Fruit fly (Drosophila melanogaster) whole organism, embryonic: ENCODE data around the gene nonC.

ENCODE experiments used
- Asciz ChIP-seq: fragments of 200-800 bp; sonication (Bioruptor generic); optimal IDR thresholded peaks from 2 replicates; lab custom pipeline; 2017; ENCODE audit warnings: missing biosample characterization, mild to moderate bottlenecking, missing genetic modification characterization, missing genetic modification reagents
- Atf-2 ChIP-seq: fragments of 200-800 bp; sonication (Bioruptor generic); optimal IDR thresholded peaks from 2 replicates; lab custom pipeline; 2016; ENCODE audit warnings: missing biosample characterization, missing genetic modification characterization
- Awh ChIP-seq: fragments of 200-800 bp; sonication (Bioruptor generic); IDR thresholded peaks from 2 replicates; pipeline ENCODE4, ENCODE4 v1.3.6; 2022; ENCODE audit warnings: missing biosample characterization, missing genetic modification characterization
- Bgb ChIP-seq: fragments of 200-800 bp; sonication (Bioruptor generic); IDR thresholded peaks from 2 replicates; pipeline ENCODE4 v1.3.6; 2022; ENCODE audit warnings: missing biosample characterization, missing genetic modification characterization; ENCODE audit not compliant: partially characterized antibody
- CG1024 ChIP-seq: fragments of 200-800 bp; sonication (Bioruptor generic); IDR thresholded peaks from 2 replicates; pipeline ENCODE4 v1.3.6; 2022; ENCODE audit warnings: missing biosample characterization, missing genetic modification characterization
- CG1233 ChIP-seq: fragments of 200-800 bp; sonication (Bioruptor generic); optimal IDR thresholded peaks from 4 replicates; lab custom pipeline; 2018; ENCODE audit warnings: missing biosample characterization, mild to moderate bottlenecking, missing genetic modification characterization
- CG13287 ChIP-seq: fragments of 200-800 bp; sonication (Bioruptor generic); IDR thresholded peaks from 2 replicates; pipeline ENCODE4 v1.3.6; 2022; ENCODE audit warnings: missing biosample characterization, missing genetic modification characterization; ENCODE audit not compliant: partially characterized antibody
- CG14441 ChIP-seq: fragments of 200-800 bp; sonication (Bioruptor generic); IDR thresholded peaks from 2 replicates; pipeline ENCODE4 v1.3.6; 2022; ENCODE audit warnings: missing biosample characterization, missing genetic modification characterization
- CG15011 ChIP-seq: fragments of 200-800 bp; sonication (Bioruptor generic); optimal IDR thresholded peaks from 3 replicates; lab custom pipeline; 2018; ENCODE audit warnings: missing biosample characterization, mild to moderate bottlenecking, missing genetic modification characterization
- CG15269 ChIP-seq: fragments of 200-800 bp; sonication (Bioruptor generic); optimal IDR thresholded peaks from 2 replicates; lab custom pipeline; 2018; ENCODE audit warnings: missing biosample characterization, mild to moderate bottlenecking, missing genetic modification characterization, moderate library complexity
- CG17361 ChIP-seq: fragments of 200-800 bp; sonication (Bioruptor generic); IDR thresholded peaks from 3 replicates; pipeline ENCODE4 v1.3.6; 2022; ENCODE audit warnings: missing biosample characterization, missing genetic modification characterization
- CG2202 ChIP-seq: fragments of 200-800 bp; sonication (Bioruptor generic); optimal IDR thresholded peaks from 2 replicates; lab custom pipeline; 2018; ENCODE audit warnings: missing biosample characterization, mild to moderate bottlenecking, missing genetic modification characterization
- CG2889 ChIP-seq: fragments of 200-800 bp; sonication (Bioruptor generic); IDR thresholded peaks from 3 replicates; pipeline ENCODE4 v1.3.6; 2022; ENCODE audit warnings: missing biosample characterization, missing genetic modification characterization
- CG34376 ChIP-seq: fragments of 200-800 bp; sonication (Bioruptor generic); optimal IDR thresholded peaks from 2 replicates; lab custom pipeline; 2018; ENCODE audit warnings: missing biosample characterization, mild to moderate bottlenecking, missing genetic modification characterization
- CG3726 ChIP-seq: fragments of 200-800 bp; sonication (Bioruptor generic); IDR thresholded peaks from 3 replicates; pipeline ENCODE4, ENCODE4 v1.3.6; 2022; ENCODE audit warnings: missing biosample characterization, missing genetic modification characterization
- CG4328 ChIP-seq: fragments of 200-800 bp; sonication (Bioruptor generic); optimal IDR thresholded peaks from 3 replicates; lab custom pipeline; 2017; ENCODE audit warnings: missing biosample characterization, missing genetic modification reagents, missing genetic modification characterization
- CG4360 ChIP-seq: fragments of 200-800 bp; sonication (Bioruptor generic); IDR thresholded peaks from 2 replicates; pipeline ENCODE4 v1.3.6; 2022; ENCODE audit warnings: missing biosample characterization, missing genetic modification characterization
- CG4424 ChIP-seq: fragments of 200-800 bp; sonication (Bioruptor generic); optimal IDR thresholded peaks from 3 replicates; lab custom pipeline; 2016; ENCODE audit warnings: missing biosample characterization, missing genetic modification characterization
- CG5245 ChIP-seq: fragments of 200-800 bp; sonication (Bioruptor generic); optimal IDR thresholded peaks from 3 replicates; lab custom pipeline; 2016; ENCODE audit warnings: missing biosample characterization, missing genetic modification characterization
- CG6683 ChIP-seq: fragments of 200-800 bp; sonication (Bioruptor generic); optimal IDR thresholded peaks from 2 replicates; lab custom pipeline; 2017; ENCODE audit warnings: missing biosample characterization, mild to moderate bottlenecking, missing genetic modification characterization, missing genetic modification reagents
- CG7987 ChIP-seq: fragments of 200-800 bp; sonication (Bioruptor generic); optimal IDR thresholded peaks from 2 replicates; lab custom pipeline; 2018; ENCODE audit warnings: missing biosample characterization, mild to moderate bottlenecking, missing genetic modification characterization, moderate library complexity
- CG8388 ChIP-seq: fragments of 200-800 bp; sonication (Bioruptor generic); optimal IDR thresholded peaks from 2 replicates; lab custom pipeline; 2019; ENCODE audit warnings: missing biosample characterization, mild to moderate bottlenecking, missing genetic modification characterization, moderate library complexity
- CG8924 ChIP-seq: fragments of 200-800 bp; optimal IDR thresholded peaks from 3 replicates; lab custom pipeline; 2019; ENCODE audit warnings: missing biosample characterization, mild to moderate bottlenecking, missing genetic modification characterization, moderate library complexity
- CG9609 ChIP-seq: fragments of 200-800 bp; sonication (Bioruptor generic); optimal IDR thresholded peaks from 3 replicates; lab custom pipeline; 2016; ENCODE audit warnings: missing biosample characterization, missing genetic modification characterization
- CG9797 ChIP-seq: fragments of 200-800 bp; sonication (Bioruptor generic); optimal IDR thresholded peaks from 3 replicates; lab custom pipeline; 2018; ENCODE audit warnings: missing biosample characterization, mild to moderate bottlenecking, missing genetic modification characterization
- CG9876 ChIP-seq: fragments of 200-800 bp; sonication (Bioruptor generic); optimal IDR thresholded peaks from 2 replicates; lab custom pipeline; 2016; ENCODE audit warnings: missing biosample characterization, missing genetic modification characterization
- D19B ChIP-seq: fragments of 200-800 bp; sonication (Bioruptor generic); optimal IDR thresholded peaks from 2 replicates; lab custom pipeline; 2017; ENCODE audit warnings: missing biosample characterization, mild to moderate bottlenecking, missing genetic modification characterization
- Dip2 ChIP-seq: fragments of 200-800 bp; sonication (Bioruptor generic); IDR thresholded peaks from 2 replicates; pipeline ENCODE4 v1.3.6; 2022; ENCODE audit warnings: missing biosample characterization, missing genetic modification characterization
- Drgx ChIP-seq: fragments of 200-800 bp; sonication (Bioruptor generic); IDR thresholded peaks from 2 replicates; pipeline ENCODE4 v1.3.6; 2022; ENCODE audit warnings: missing biosample characterization, missing genetic modification characterization
- Fer1 ChIP-seq: fragments of 200-800 bp; sonication (Bioruptor generic); optimal IDR thresholded peaks from 2 replicates; lab custom pipeline; 2017; ENCODE audit warnings: missing biosample characterization, mild to moderate bottlenecking, missing genetic modification characterization
- Gug ChIP-seq: fragments of 200-800 bp; sonication (Bioruptor generic); IDR thresholded peaks from 4 replicates; pipeline ENCODE4 v1.3.6; 2022; ENCODE audit warnings: missing biosample characterization, missing genetic modification characterization
- NC2β ChIP-seq: fragments of 200-800 bp; sonication (Bioruptor generic); optimal IDR thresholded peaks from 2 replicates; lab custom pipeline; 2016; ENCODE audit warnings: missing biosample characterization, missing genetic modification characterization
- Opbp ChIP-seq: fragments of 200-800 bp; sonication (Bioruptor generic); IDR thresholded peaks from 3 replicates; pipeline ENCODE4 v1.3.6; 2022; ENCODE audit warnings: missing biosample characterization, missing genetic modification characterization; ENCODE audit not compliant: partially characterized antibody
- Poxn ChIP-seq: fragments of 200-800 bp; sonication (Bioruptor generic); IDR thresholded peaks from 2 replicates; pipeline ENCODE4 v1.3.6; 2022; ENCODE audit warnings: missing biosample characterization, missing genetic modification characterization
- Ptx1 ChIP-seq: fragments of 200-800 bp; sonication (Bioruptor generic); IDR thresholded peaks from 2 replicates; pipeline ENCODE4 v1.3.6; 2022; ENCODE audit warnings: missing biosample characterization, missing genetic modification characterization
- Sry-β ChIP-seq: fragments of 200-800 bp; sonication (Bioruptor generic); optimal IDR thresholded peaks from 2 replicates; lab custom pipeline; 2018; ENCODE audit warnings: missing biosample characterization, mild to moderate bottlenecking, missing genetic modification characterization, moderate library complexity
- Sry-δ ChIP-seq: fragments of 200-800 bp; sonication (Bioruptor generic); optimal IDR thresholded peaks from 2 replicates; lab custom pipeline; 2016; ENCODE audit warnings: missing biosample characterization, missing genetic modification characterization
- Tbp ChIP-seq: fragments of >200 bp; optimal IDR thresholded peaks from 2 replicates; lab custom pipeline; 2018; ENCODE audit warnings: missing biosample characterization, missing genetic modification characterization
- gt ChIP-seq: fragments of 200-800 bp; sonication (Bioruptor generic); IDR thresholded peaks from 2 replicates; pipeline ENCODE4 v1.3.6; 2022; ENCODE audit warnings: missing biosample characterization, missing genetic modification characterization
- lmd ChIP-seq: fragments of 200-800 bp; sonication (Bioruptor generic); IDR thresholded peaks from 2 replicates; pipeline ENCODE4 v1.3.6; 2022; ENCODE audit warnings: missing biosample characterization, missing genetic modification characterization
- run ChIP-seq: fragments of 200-800 bp; sonication (Bioruptor generic); optimal IDR thresholded peaks from 3 replicates; lab custom pipeline; 2018; ENCODE audit warnings: missing biosample characterization, mild to moderate bottlenecking, missing genetic modification characterization
- salm ChIP-seq: fragments of 200-800 bp; sonication (Bioruptor generic); optimal IDR thresholded peaks from 2 replicates; lab custom pipeline; 2018; ENCODE audit warnings: missing biosample characterization, mild to moderate bottlenecking, missing genetic modification characterization
- scrt ChIP-seq: fragments of 200-800 bp; sonication (Bioruptor generic); optimal IDR thresholded peaks from 2 replicates; lab custom pipeline; 2018; ENCODE audit warnings: missing biosample characterization, mild to moderate bottlenecking, missing genetic modification characterization, moderate library complexity
- shn ChIP-seq: fragments of 200-800 bp; sonication (Bioruptor generic); optimal IDR thresholded peaks from 3 replicates; lab custom pipeline; 2016; ENCODE audit warnings: missing biosample characterization, missing genetic modification characterization
- sima ChIP-seq: fragments of 200-800 bp; sonication (Bioruptor generic); optimal IDR thresholded peaks from 2 replicates; lab custom pipeline; 2016; ENCODE audit warnings: missing biosample characterization, missing genetic modification characterization
- sug ChIP-seq: fragments of 200-800 bp; optimal IDR thresholded peaks from 2 replicates; lab custom pipeline; 2019; ENCODE audit warnings: missing biosample characterization, mild to moderate bottlenecking, missing genetic modification characterization, moderate library complexity
- unc-4 ChIP-seq: fragments of 200-800 bp; sonication (Bioruptor generic); IDR thresholded peaks from 2 replicates; pipeline ENCODE4 v1.3.6; 2022; ENCODE audit warnings: missing biosample characterization, missing genetic modification characterization; ENCODE audit not compliant: partially characterized antibody
- unpg ChIP-seq: fragments of 200-800 bp; sonication (Bioruptor generic); optimal IDR thresholded peaks from 3 replicates; lab custom pipeline; 2018; ENCODE audit warnings: missing biosample characterization, mild to moderate bottlenecking, missing genetic modification characterization, moderate library complexity
- vfl ChIP-seq: fragments of 200-800 bp; sonication (Bioruptor generic); optimal IDR thresholded peaks from 2 replicates; lab custom pipeline; 2016; ENCODE audit warnings: missing biosample characterization, missing genetic modification characterization

Gene nonC

dm6 chrX:6849178-6849956 lies 25.1 kb downstream of the nonC start, which contains the start of the genes Cht11 and CG4558 (continued):
- TF ChIP-seq Poxn (GFP tag; lab: Robert Waterston, UW), result no peak
- TF ChIP-seq CG34376 (GFP tag; lab: Kevin White, UChicago), result peak; percentile 75
- peak; percentile 10 for TF ChIP-seq CG9797 (GFP tag; lab: Kevin White, UChicago)
- TF ChIP-seq CG4424 (GFP tag; lab: Kevin White, UChicago), result peak; percentile 75
- TF ChIP-seq gt, result peak; percentile 16; the same call in 1 of the 2 replicates
- peak; percentile 76 for TF ChIP-seq CG1233
- peak; percentile 60 for TF ChIP-seq D19B (GFP tag; lab: Kevin White, UChicago)
- TF ChIP-seq CG5245, result peak; percentile 46
- peak; percentile 81 for TF ChIP-seq unpg
- peak; percentile 84 for TF ChIP-seq CG17361
- peak; percentile 27 for TF ChIP-seq shn (GFP tag; lab: Kevin White, UChicago)
- peak; percentile 91 for TF ChIP-seq CG8924 (tag; lab: Kevin White, UChicago)
- peak; percentile 22 for TF ChIP-seq CG6683 (GFP tag; lab: Kevin White, UChicago)
- TF ChIP-seq Opbp, result 0 out of 3 replicates have a peak, but pooled peaks have one; percentile 17
- TF ChIP-seq Asciz, result peak; percentile 46
- TF ChIP-seq Gug (GFP tag; lab: Robert Waterston, UW), result peak; percentile 72
- TF ChIP-seq run (tag; lab: Kevin White, UChicago), result peak; percentile 10
- TF ChIP-seq Ptx1 (GFP tag; lab: Robert Waterston, UW), result peak; percentile 91
- peak; percentile 79 for TF ChIP-seq Fer1
- peak; percentile 27 for TF ChIP-seq CG15011 (GFP tag; lab: Kevin White, UChicago)
- TF ChIP-seq scrt, result peak; percentile 58
- TF ChIP-seq CG9609 (GFP tag; lab: Kevin White, UChicago), result peak; percentile 39
- peak; percentile 72; the same call in 1 of the 2 replicates for TF ChIP-seq Drgx (GFP tag; lab: Robert Waterston, UW)
- TF ChIP-seq lmd (GFP tag; lab: Robert Waterston, UW), result peak; percentile 87
- peak; percentile 59 for TF ChIP-seq Sry-δ (GFP tag; lab: Kevin White, UChicago)
- TF ChIP-seq CG13287, result peak; percentile 70
- TF ChIP-seq Sry-β (GFP tag; lab: Kevin White, UChicago), result peak; percentile 4
- TF ChIP-seq CG3726 (GFP tag; lab: Robert Waterston, UW), result peak; percentile 61; the same call in 2 of the 3 replicates
- TF ChIP-seq CG4360 (GFP tag; lab: Robert Waterston, UW), result peak; percentile 35; the same call in 1 of the 2 replicates
- TF ChIP-seq sima (GFP tag; lab: Kevin White, UChicago), result no peak
- TF ChIP-seq vfl (GFP tag; lab: Kevin White, UChicago), result peak; percentile 66
- TF ChIP-seq CG4328, result peak; percentile 68
- TF ChIP-seq sug (tag; lab: Kevin White, UChicago), result peak; percentile 85
- peak; percentile 64; the same call in 1 of the 2 replicates for TF ChIP-seq Awh (GFP tag; lab: Robert Waterston, UW)
- TF ChIP-seq CG15269, result peak; percentile 82
- TF ChIP-seq Bgb (GFP tag; lab: Robert Waterston, UW), result 0 out of 2 replicates have a peak, but pooled peaks have one; percentile 20
- TF ChIP-seq CG2889 (GFP tag; lab: Robert Waterston, UW), result peak; percentile 76
- peak; percentile 88 for TF ChIP-seq CG14441 (GFP tag; lab: Robert Waterston, UW)
- TF ChIP-seq CG7987 (GFP tag; lab: Kevin White, UChicago), result no peak
- peak; percentile 33 for TF ChIP-seq Atf-2 (GFP tag; lab: Kevin White, UChicago)
- no peak for TF ChIP-seq salm
- TF ChIP-seq CG1024 (GFP tag; lab: Robert Waterston, UW), result peak; percentile 49
- TF ChIP-seq Tbp (GFP tag; lab: Kevin White, UChicago), result no peak
- TF ChIP-seq unc-4, result peak; percentile 57; the same call in 1 of the 2 replicates
- peak; percentile 76 for TF ChIP-seq CG8388 (GFP tag; lab: Kevin White, UChicago)
- no peak for TF ChIP-seq CG9876 (GFP tag; lab: Kevin White, UChicago)
- peak; percentile 43 for TF ChIP-seq NC2β (GFP tag; lab: Kevin White, UChicago)
- no peak for TF ChIP-seq Dip2 (GFP tag; lab: Robert Waterston, UW)
- peak; percentile 53 for TF ChIP-seq CG2202 (tag; lab: Kevin White, UChicago)
